Worm (Caenorhabditis elegans) whole organism, L1 larva: ENCODE results near the gene T02H6.10.

Experiments
- F16B12.6 ChIP-seq: fragments of 150-350 bp; optimal IDR thresholded peaks from 2 replicates; lab custom pipeline; 2014; ENCODE audit warnings: missing biosample characterization, missing genetic modification characterization
- aha-1 ChIP-seq: fragments of 150-350 bp; optimal IDR thresholded peaks from 2 replicates; lab custom pipeline; 2014; ENCODE audit warnings: missing biosample characterization, missing genetic modification characterization
- aly-2 ChIP-seq: fragments of 150-350 bp; optimal IDR thresholded peaks from 2 replicates; lab custom pipeline; 2014; ENCODE audit warnings: missing biosample characterization, missing genetic modification characterization
- blmp-1 ChIP-seq: fragments of 150-350 bp; optimal IDR thresholded peaks from 2 replicates; lab custom pipeline; 2014; ENCODE audit warnings: missing biosample characterization, missing genetic modification characterization
- ceh-63 ChIP-seq: fragments of 200-800 bp; sonication (Bioruptor generic); optimal IDR thresholded peaks from 2 replicates; lab custom pipeline; 2018; ENCODE audit warnings: mild to moderate bottlenecking, missing genetic modification characterization, missing compliant biosample characterization
- ceh-8 ChIP-seq: fragments of 200-800 bp; sonication (Bioruptor generic); optimal IDR thresholded peaks from 2 replicates; lab custom pipeline; 2018; ENCODE audit warnings: mild to moderate bottlenecking, missing genetic modification characterization, moderate library complexity, missing compliant biosample characterization
- ceh-90 ChIP-seq: sonication (generic microtip); optimal IDR thresholded peaks from 2 replicates; lab custom pipeline; 2016; ENCODE audit warnings: missing genetic modification characterization, missing compliant biosample characterization
- ces-1 ChIP-seq: fragments of 150-350 bp; optimal IDR thresholded peaks from 2 replicates; lab custom pipeline; 2014; ENCODE audit warnings: missing biosample characterization, missing genetic modification reagents, missing genetic modification characterization
- dpl-1 ChIP-seq, 3 experiments: fragments of 150-350 bp in 2 of 3; sonication (generic microtip) in 1 of 3; optimal IDR thresholded peaks; 2 replicates each; lab custom pipeline; 2014 to 2017; ENCODE audit warnings: missing biosample characterization in 3 of 3, missing genetic modification characterization in 3 of 3, missing genetic modification reagents in 3 of 3
- efl-3 ChIP-seq: fragments of 200-800 bp; sonication (Bioruptor generic); optimal IDR thresholded peaks from 2 replicates; lab custom pipeline; 2018; ENCODE audit warnings: mild to moderate bottlenecking, missing genetic modification characterization, missing compliant biosample characterization
- fkh-4 ChIP-seq: sonication (generic microtip); optimal IDR thresholded peaks from 2 replicates; lab custom pipeline; 2016; ENCODE audit warnings: missing compliant biosample characterization, missing genetic modification characterization, borderline replicate concordance
- fkh-8 ChIP-seq: sonication (generic microtip); optimal IDR thresholded peaks from 2 replicates; lab custom pipeline; 2016; ENCODE audit warnings: mild to moderate bottlenecking, missing genetic modification characterization, missing compliant biosample characterization
- hlh-17 ChIP-seq: fragments of 200-800 bp; sonication (Bioruptor generic); optimal IDR thresholded peaks from 2 replicates; lab custom pipeline; 2018; ENCODE audit warnings: missing genetic modification characterization, mild to moderate bottlenecking, missing compliant biosample characterization, moderate library complexity, borderline replicate concordance
- hlh-4 ChIP-seq: sonication (generic microtip); optimal IDR thresholded peaks from 2 replicates; lab custom pipeline; 2016; ENCODE audit warnings: mild to moderate bottlenecking, missing genetic modification characterization, missing compliant biosample characterization
- irx-1 ChIP-seq: sonication (generic microtip); optimal IDR thresholded peaks from 2 replicates; lab custom pipeline; 2016; ENCODE audit warnings: missing genetic modification characterization, missing compliant biosample characterization
- isw-1 ChIP-seq: fragments of 200-800 bp; sonication (Bioruptor generic); IDR thresholded peaks from 2 replicates; pipeline ENCODE4 v1.3.6; 2022; ENCODE audit warnings: missing genetic modification characterization, missing compliant biosample characterization
- lin-39 ChIP-seq: fragments of 150-350 bp; optimal IDR thresholded peaks from 2 replicates; lab custom pipeline; 2014; ENCODE audit warnings: missing biosample characterization, missing genetic modification reagents, missing genetic modification characterization
- lir-3 ChIP-seq: sonication (generic microtip); optimal IDR thresholded peaks from 2 replicates; lab custom pipeline; 2016; ENCODE audit warnings: mild to moderate bottlenecking, missing genetic modification characterization, moderate library complexity, missing compliant biosample characterization; ENCODE audit not compliant: poor library complexity
- lsy-2 ChIP-seq, 2 experiments: fragments of 150-350 bp; optimal IDR thresholded peaks; 2 replicates each; lab custom pipeline; 2014; ENCODE audit warnings: missing biosample characterization in 2 of 2, missing genetic modification characterization in 2 of 2
- mab-9 ChIP-seq: fragments of 200-800 bp; sonication (Bioruptor generic); IDR thresholded peaks from 2 replicates; pipeline ENCODE4 v1.3.6; 2022; ENCODE audit warnings: missing genetic modification reagents, missing genetic modification characterization, missing compliant biosample characterization
- mef-2 ChIP-seq: fragments of 150-350 bp; optimal IDR thresholded peaks from 2 replicates; lab custom pipeline; 2014; ENCODE audit warnings: missing biosample characterization, missing genetic modification characterization
- mep-1 ChIP-seq: fragments of 150-350 bp; optimal IDR thresholded peaks from 2 replicates; lab custom pipeline; 2014; ENCODE audit warnings: missing biosample characterization, missing genetic modification characterization
- nhr-28 ChIP-seq: fragments of 150-350 bp; optimal IDR thresholded peaks from 2 replicates; lab custom pipeline; 2014; ENCODE audit warnings: missing biosample characterization, missing genetic modification characterization
- nhr-71 ChIP-seq: sonication (generic microtip); optimal IDR thresholded peaks from 2 replicates; lab custom pipeline; 2016; ENCODE audit warnings: mild to moderate bottlenecking, missing genetic modification characterization, moderate library complexity, missing compliant biosample characterization
- nhr-76 ChIP-seq: sonication (generic microtip); optimal IDR thresholded peaks from 2 replicates; lab custom pipeline; 2017; ENCODE audit warnings: missing biosample characterization, missing genetic modification characterization
- nhr-84 ChIP-seq: sonication (generic microtip); optimal IDR thresholded peaks from 2 replicates; lab custom pipeline; 2017; ENCODE audit warnings: missing biosample characterization, missing genetic modification characterization
- pqm-1 ChIP-seq: sonication (generic microtip); optimal IDR thresholded peaks from 3 replicates; lab custom pipeline; 2017; ENCODE audit warnings: missing biosample characterization, missing genetic modification characterization
- skn-1 ChIP-seq: fragments of 150-350 bp; optimal IDR thresholded peaks from 2 replicates; lab custom pipeline; 2014; ENCODE audit warnings: missing biosample characterization, missing genetic modification characterization
- swsn-7 ChIP-seq: sonication (generic microtip); optimal IDR thresholded peaks from 2 replicates; lab custom pipeline; 2016; ENCODE audit warnings: missing genetic modification characterization, missing compliant biosample characterization
- tlp-1 ChIP-seq: fragments of 150-350 bp; optimal IDR thresholded peaks from 2 replicates; lab custom pipeline; 2014; ENCODE audit warnings: missing biosample characterization, missing genetic modification characterization
- unc-130 ChIP-seq: fragments of 150-350 bp; optimal IDR thresholded peaks from 2 replicates; lab custom pipeline; 2017; ENCODE audit warnings: missing biosample characterization, missing genetic modification characterization, inconsistent platforms
- unc-30 ChIP-seq: sonication (generic microtip); optimal IDR thresholded peaks from 2 replicates; lab custom pipeline; 2017; ENCODE audit warnings: missing biosample characterization, missing genetic modification characterization
- vab-15 ChIP-seq: sonication (generic microtip); optimal IDR thresholded peaks from 2 replicates; lab custom pipeline; 2017; ENCODE audit warnings: missing genotype, mild to moderate bottlenecking, missing genetic modification characterization, missing compliant biosample characterization
- xbp-1 ChIP-seq: sonication (generic microtip); optimal IDR thresholded peaks from 2 replicates; lab custom pipeline; 2016; ENCODE audit warnings: missing genetic modification characterization, missing compliant biosample characterization
- zag-1 ChIP-seq: fragments of 150-350 bp; optimal IDR thresholded peaks from 2 replicates; lab custom pipeline; 2014; ENCODE audit warnings: missing biosample characterization, missing genetic modification characterization
- zip-4 ChIP-seq: fragments of 200-800 bp; sonication (Bioruptor generic); optimal IDR thresholded peaks from 2 replicates; lab custom pipeline; 2018; ENCODE audit warnings: mild to moderate bottlenecking, missing genetic modification characterization, moderate library complexity, missing compliant biosample characterization
- ztf-4 ChIP-seq: fragments of 150-350 bp; optimal IDR thresholded peaks from 2 replicates; lab custom pipeline; 2014; ENCODE audit warnings: missing biosample characterization, missing genetic modification characterization

T02H6.10 gene

DNA sequence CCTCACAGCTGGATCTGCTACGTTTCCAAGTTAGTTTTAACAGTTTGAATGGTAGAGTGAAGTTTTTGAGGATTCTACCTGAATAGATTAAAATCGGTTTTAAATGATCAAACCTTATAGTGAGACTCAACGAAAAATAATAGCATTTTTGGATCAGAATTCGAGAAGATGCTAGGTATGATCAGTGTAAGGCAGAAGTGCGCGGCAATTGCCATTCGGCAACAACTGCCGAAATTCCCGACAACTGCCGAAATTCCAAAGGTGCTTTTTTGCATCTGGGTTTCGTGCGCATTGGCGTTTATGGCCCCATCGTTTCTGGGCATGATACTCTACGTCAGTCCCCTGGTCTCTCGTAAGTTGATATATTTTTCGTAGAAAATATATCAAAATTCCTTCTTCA lies 3.0 kb upstream of the T02H6.10 start, which contains the start of gene T02H6.6:
TSS of gene T02H6.6 (plus strand) at position 301 of the 400 bp plus-strand sequence.
- TF ChIP-seq zip-4 (GFP tag; lab: Kevin White, UChicago) (no peak), dpl-1 (GFP tag; optimal IDR thresholded peaks at IDR 0.05; lab: Kevin White, UChicago) (no peak), aly-2 (tag; lab: Kevin White, UChicago) (no peak), ceh-90 (tag; lab: Kevin White, UChicago) (no peak), efl-3 (GFP tag; lab: Kevin White, UChicago) (no peak), xbp-1 (no peak), mef-2 (no peak), F16B12.6 (tag; lab: Kevin White, UChicago) (no peak), hlh-4 (tag; lab: Kevin White, UChicago) (no peak)

DNA sequence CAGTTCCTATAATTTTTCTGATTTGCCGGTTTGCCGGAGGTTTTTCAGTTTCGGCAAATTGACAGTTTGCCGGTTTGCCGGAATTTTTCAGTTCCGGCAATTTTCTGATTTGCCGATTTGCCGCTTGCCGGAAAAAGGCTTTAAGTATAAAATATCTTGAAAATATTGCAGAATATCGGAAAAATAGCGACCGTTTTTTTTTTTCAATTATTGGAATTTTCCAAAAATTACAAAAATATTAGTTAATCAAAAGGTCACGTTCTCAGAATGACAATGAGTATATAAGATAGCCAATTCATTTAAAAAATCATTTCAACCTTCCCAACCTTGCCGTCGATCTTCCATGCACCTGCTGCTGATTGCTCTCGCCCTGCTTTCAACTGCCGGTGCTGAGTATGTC lies 1.8 kb upstream of the T02H6.10 start, which contains the start of gene T02H6.7:
TSS of gene T02H6.7 (plus strand) at position 301 of the 400 bp plus-strand sequence.
- TF ChIP-seq hlh-17 (no peak), ceh-8 (no peak), swsn-7 (tag; lab: Kevin White, UChicago) (no peak), ztf-4 (tag; lab: Kevin White, UChicago) (no peak), tlp-1 (tag; lab: Kevin White, UChicago) (no peak), zag-1 (no peak), vab-15 (tag; lab: Kevin White, UChicago) (no peak), ceh-90 (tag; lab: Kevin White, UChicago) (no peak), F16B12.6 (tag; lab: Kevin White, UChicago) (no peak), fkh-8 (no peak)

DNA sequence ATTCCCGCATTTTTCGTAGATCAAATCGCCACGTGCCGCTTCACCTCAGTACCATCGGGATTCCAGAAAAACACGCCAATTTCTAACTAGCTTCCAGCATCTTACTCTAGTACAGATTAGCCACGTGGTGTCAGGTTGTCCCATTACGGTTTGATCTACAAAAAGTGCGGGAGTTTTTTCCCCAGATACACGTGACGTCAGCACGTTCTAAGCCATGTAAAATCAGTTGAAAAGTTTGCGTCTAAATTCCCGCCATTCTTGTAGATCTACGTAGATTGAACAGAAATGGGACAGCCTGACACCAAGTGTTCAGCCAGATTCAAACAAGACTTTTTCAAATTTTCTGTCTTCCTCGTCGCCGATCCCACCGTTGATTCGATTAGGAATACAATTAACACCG lies 1.9 kb downstream of the T02H6.10 start, which contains the start of gene T02H6.9:
TSS of gene T02H6.9 (plus strand) at position 301 of the 400 bp plus-strand sequence.
- TF ChIP-seq lir-3 (tag; lab: Kevin White, UChicago) (no peak), unc-130 (tag; lab: Kevin White, UChicago) (no peak), swsn-7 (tag; lab: Kevin White, UChicago) (no peak), lin-39 (tag; lab: Kevin White, UChicago) (no peak), tlp-1 (tag; lab: Kevin White, UChicago) (no peak), zip-4 (GFP tag; lab: Kevin White, UChicago) (no peak), mep-1 (tag; lab: Kevin White, UChicago) (no peak), ceh-8 (no peak), nhr-76 (tag; lab: Kevin White, UChicago) (no peak), blmp-1 (tag; lab: Kevin White, UChicago) (no peak), vab-15 (tag; lab: Kevin White, UChicago) (no peak), ceh-90 (tag; lab: Kevin White, UChicago) (no peak), lsy-2 (tag; optimal IDR thresholded peaks at IDR 0.05; lab: Kevin White, UChicago) (no peak), skn-1 (tag; lab: Kevin White, UChicago) (no peak)
- TF ChIP-seq, all 84 proteins: peak for 0

DNA sequence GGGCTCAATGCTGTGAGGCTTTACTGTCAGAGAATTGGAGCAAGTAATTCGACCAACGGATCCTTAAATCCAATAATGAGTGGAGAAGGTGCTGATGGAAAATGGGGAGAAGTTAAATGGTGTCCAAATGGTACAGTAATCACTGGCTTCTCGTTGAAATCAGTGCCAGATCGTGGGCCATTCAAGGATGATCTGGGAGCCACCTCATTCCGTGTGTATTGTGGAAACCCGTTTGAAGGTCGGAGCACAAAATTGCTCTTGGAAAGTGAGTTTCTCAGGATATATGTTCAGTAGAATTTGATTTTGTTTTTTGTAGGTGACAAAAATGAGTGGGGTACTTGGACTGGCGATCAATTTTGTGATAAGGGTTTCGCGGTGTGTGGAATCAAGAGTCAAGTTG lies 4.7 kb downstream of the T02H6.10 start:
- no peak for TF ChIP-seq mep-1 (tag; lab: Kevin White, UChicago)
- TF ChIP-seq ceh-8, result no peak
- TF ChIP-seq efl-3 (GFP tag; lab: Kevin White, UChicago), result no peak
- TF ChIP-seq mab-9 (GFP tag; lab: Robert Waterston, UW), result no peak
- TF ChIP-seq pqm-1 (tag; lab: Kevin White, UChicago), result no peak
- no peak for TF ChIP-seq nhr-84 (tag; lab: Kevin White, UChicago)
- no peak for TF ChIP-seq ceh-63 (GFP tag; lab: Kevin White, UChicago)
- TF ChIP-seq nhr-76 (tag; lab: Kevin White, UChicago), result no peak
- no peak for TF ChIP-seq nhr-28 (tag; lab: Kevin White, UChicago)
- TF ChIP-seq vab-15 (tag; lab: Kevin White, UChicago), result no peak
- no peak for TF ChIP-seq aha-1 (tag; lab: Kevin White, UChicago)
- TF ChIP-seq ces-1, result no peak
- no peak for TF ChIP-seq unc-30
- no peak for TF ChIP-seq swsn-7 (tag; lab: Kevin White, UChicago)

DNA sequence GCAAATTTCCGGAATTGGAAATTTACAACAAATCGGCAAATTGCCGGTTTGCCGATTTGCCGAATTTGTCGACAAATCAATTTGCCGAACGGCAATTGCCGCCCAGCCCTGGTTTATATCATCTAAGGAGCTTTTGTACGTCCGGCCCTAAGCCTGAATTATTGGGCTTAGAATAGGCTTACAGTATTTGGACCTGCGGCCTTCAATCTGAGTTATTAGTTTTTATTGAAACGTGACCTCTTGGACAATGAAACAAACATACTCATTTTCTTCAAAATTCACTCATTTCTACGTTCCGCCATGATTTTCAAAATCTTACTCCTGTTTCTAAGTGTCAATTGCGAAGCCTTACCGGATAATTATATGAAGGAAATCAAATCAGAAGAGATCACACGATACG lies 5.2 kb downstream of the T02H6.10 start, which contains the start of gene Y39F10C.1:
TSS of gene Y39F10C.1 (plus strand) at position 301 of the 400 bp plus-strand sequence.
- TF ChIP-seq irx-1 (no peak), isw-1 (GFP tag; lab: Robert Waterston, UW) (no peak), nhr-71 (tag; lab: Kevin White, UChicago) (no peak), fkh-4 (tag; lab: Kevin White, UChicago) (no peak)
